Worm (Caenorhabditis elegans) whole organism, L4/young adult: ENCODE results near the gene srg-25.

ENCODE experiments used
- W03F9.2 ChIP-seq: fragments of 150-350 bp; optimal IDR thresholded peaks from 2 replicates; lab custom pipeline; 2014; ENCODE audit warnings: missing biosample characterization, missing genetic modification characterization
- him-1 ChIP-seq: sonication (generic microtip); optimal IDR thresholded peaks from 2 replicates; lab custom pipeline; 2016; ENCODE audit warnings: missing genotype, missing genetic modification reagents, missing genetic modification characterization, missing compliant biosample characterization

ce11 chrV:5314104-5314503 is 31.2 kb downstream of the srg-25 start, which contains the start of gene C10G8.2:
- no peak for TF ChIP-seq him-1 (tag; lab: Kevin White, UChicago)
- TF ChIP-seq W03F9.2 (tag; lab: Kevin White, UChicago): no peak
